Fruit fly (Drosophila melanogaster): ENCODE results near the gene DNAlig3.
A peak's percentile ranks its signal among the peaks of the same experiment; 100 is the strongest.

DNAlig3 gene

dm6 chr3R:12384274-12384673, 17.4 kb downstream of the DNAlig3 start:
- TF ChIP-seq Doc2 (GFP tag; IDR thresholded peaks at IDR 0.05): no peak
- peak; percentile 75; the same call in 1 of the 3 replicates for TF ChIP-seq CG6175 (GFP tag; IDR thresholded peaks at IDR 0.05)
- no peak for TF ChIP-seq CG18011 (GFP tag; optimal IDR thresholded peaks at IDR 0.05)
- TF ChIP-seq fd3F (GFP tag; optimal IDR thresholded peaks at IDR 0.05): no peak
- no peak for TF ChIP-seq Rx (GFP tag; IDR thresholded peaks at IDR 0.05)
- TF ChIP-seq CG10274 (GFP tag; optimal IDR thresholded peaks at IDR 0.05): no peak
- no peak for TF ChIP-seq CG14860 (GFP tag; IDR thresholded peaks at IDR 0.05; ENCODE audit: partially characterized antibody)
- TF ChIP-seq CrebB (tag; optimal IDR thresholded peaks at IDR 0.05): no peak
- TF ChIP-seq Drgx (GFP tag; IDR thresholded peaks at IDR 0.05): 0 out of 2 replicates have a peak, but pooled peaks have one; percentile 24

dm6 chr3R:12383784-12384183, 17.9 kb downstream of the DNAlig3 start:
- TF ChIP-seq CG12391 (tag; optimal IDR thresholded peaks at IDR 0.05) (no peak), C15 (GFP tag; IDR thresholded peaks at IDR 0.05) (no peak), CG17912 (GFP tag; optimal IDR thresholded peaks at IDR 0.05) (no peak), CTCF (GFP tag; optimal IDR thresholded peaks at IDR 0.05) (peak; percentile 71), CG17802 (tag; optimal IDR thresholded peaks at IDR 0.05) (no peak), ci (GFP tag; IDR thresholded peaks at IDR 0.05) (no peak), Bgb (GFP tag; IDR thresholded peaks at IDR 0.05; ENCODE audit: partially characterized antibody) (peak; percentile 20; the same call in 1 of the 2 replicates), CG6791 (GFP tag; IDR thresholded peaks at IDR 0.05; ENCODE audit: partially characterized antibody) (no peak), nmo (GFP tag; optimal IDR thresholded peaks at IDR 0.05) (no peak), bcd (GFP tag; optimal IDR thresholded peaks at IDR 0.05) (no peak), CG4404 (GFP tag; IDR thresholded peaks at IDR 0.05) (no peak), Scr (GFP tag; IDR thresholded peaks at IDR 0.05; ENCODE audit: partially characterized antibody) (no peak), stwl (tag; optimal IDR thresholded peaks at IDR 0.05) (peak; percentile 39), knrl (GFP tag; IDR thresholded peaks at IDR 0.05; ENCODE audit: partially characterized antibody) (peak; percentile 27; the same call in 1 of the 3 replicates), CG1602 (GFP tag; optimal IDR thresholded peaks at IDR 0.05) (no peak), CG16813 (GFP tag; IDR thresholded peaks at IDR 0.05; ENCODE audit: partially characterized antibody) (peak; percentile 31; the same call in 1 of the 3 replicates), amos (GFP tag; IDR thresholded peaks at IDR 0.05; ENCODE audit: partially characterized antibody) (peak; percentile 60), ttk (GFP tag; IDR thresholded peaks at IDR 0.05) (no peak), CG13287 (GFP tag; IDR thresholded peaks at IDR 0.05; ENCODE audit: partially characterized antibody) (peak; percentile 21; the same call in 1 of the 2 replicates), CG6654 (GFP tag; optimal IDR thresholded peaks at IDR 0.05) (no peak)

dm6 chr3R:12383036-12383435, 18.6 kb downstream of the DNAlig3 start, which contains the start of gene GstD11:
GstD11 (plus strand) TSS chr3R:12383336.
- no peak for TF ChIP-seq CG8944 (GFP tag; optimal IDR thresholded peaks at IDR 0.05)
- TF ChIP-seq CG13123 (GFP tag; optimal IDR thresholded peaks at IDR 0.05): no peak
- no peak for TF ChIP-seq pzg (GFP tag; optimal IDR thresholded peaks at IDR 0.05)
- no peak for TF ChIP-seq zf30C (GFP tag; optimal IDR thresholded peaks at IDR 0.05)

DNA sequence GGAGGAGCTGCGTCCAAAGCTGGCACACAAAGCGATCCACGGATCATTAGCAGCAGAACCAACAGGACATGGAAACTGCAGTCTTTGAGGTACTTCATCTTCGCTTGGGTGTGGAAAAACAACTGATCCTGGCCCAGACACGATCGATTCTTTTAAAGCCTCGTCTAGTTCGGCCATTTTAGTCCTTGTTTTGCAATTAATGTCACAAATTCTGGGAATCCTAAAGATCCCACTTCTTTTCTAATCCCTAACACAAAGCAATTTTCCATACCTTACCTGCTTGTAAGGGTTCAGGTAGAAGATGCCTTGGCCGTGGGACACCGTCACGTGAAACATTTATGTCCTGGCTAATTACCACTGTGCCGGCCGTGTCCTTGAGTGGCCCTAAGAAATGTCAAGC, 19.1 kb downstream of the DNAlig3 start, which contains the start of gene CG10035:
Gene CG10035 (minus strand): TSS at position 129 of the 400 bp plus-strand sequence.
- TF ChIP-seq zen (tag; optimal IDR thresholded peaks at IDR 0.05) (peak; percentile 98), D (optimal IDR thresholded peaks at IDR 0.05) (peak; percentile 55), D (GFP tag; optimal IDR thresholded peaks at IDR 0.05) (no peak), CG14050 (GFP tag; IDR thresholded peaks at IDR 0.05) (no peak), danr (GFP tag; IDR thresholded peaks at IDR 0.05) (no peak), chn (GFP tag; optimal IDR thresholded peaks at IDR 0.05) (no peak), CG15479 (GFP tag; optimal IDR thresholded peaks at IDR 0.05) (peak; percentile 20), pros (GFP tag; optimal IDR thresholded peaks at IDR 0.05) (peak; percentile 12)

All from whole organism, embryonic.